Worm (Caenorhabditis elegans) whole organism, L2 larva: ENCODE data around the gene clec-263.

Experiments used
- C34F6.9 ChIP-seq: fragments of 150-350 bp; optimal IDR thresholded peaks from 2 replicates; lab custom pipeline; 2014; ENCODE audit warnings: missing biosample characterization, missing genetic modification characterization
- Y55F3AM.14 ChIP-seq: fragments of 200-800 bp; sonication (Bioruptor generic); optimal IDR thresholded peaks from 2 replicates; lab custom pipeline; 2018; ENCODE audit warnings: mild to moderate bottlenecking, missing genetic modification characterization, missing compliant biosample characterization
- alr-1 ChIP-seq: fragments of 150-350 bp; optimal IDR thresholded peaks from 2 replicates; lab custom pipeline; 2014; ENCODE audit warnings: missing biosample characterization, missing genetic modification characterization
- aly-2 ChIP-seq: fragments of 150-350 bp; optimal IDR thresholded peaks from 2 replicates; lab custom pipeline; 2014; ENCODE audit warnings: missing biosample characterization, missing genetic modification characterization
- ama-1 ChIP-seq: fragments of 150-350 bp; optimal IDR thresholded peaks from 2 replicates; lab custom pipeline; 2018; ENCODE audit warnings: inconsistent platforms
- blmp-1 ChIP-seq: sonication (generic microtip); optimal IDR thresholded peaks from 2 replicates; lab custom pipeline; 2017; ENCODE audit warnings: missing genetic modification characterization, mild to moderate bottlenecking, missing compliant biosample characterization, antibody characterized with exemption, moderate library complexity; ENCODE audit not compliant: insufficient read depth
- ceh-16 ChIP-seq: fragments of 150-350 bp; optimal IDR thresholded peaks from 2 replicates; lab custom pipeline; 2014; ENCODE audit warnings: missing biosample characterization, missing genetic modification characterization
- ceh-82 ChIP-seq: fragments of 150-350 bp; optimal IDR thresholded peaks from 2 replicates; lab custom pipeline; 2014; ENCODE audit warnings: missing biosample characterization, missing genetic modification characterization
- dmd-4 ChIP-seq: sonication (generic microtip); optimal IDR thresholded peaks from 2 replicates; lab custom pipeline; 2017; ENCODE audit warnings: missing biosample characterization, missing genetic modification characterization
- elt-1 ChIP-seq: fragments of 150-350 bp; optimal IDR thresholded peaks from 2 replicates; lab custom pipeline; 2014; ENCODE audit warnings: missing biosample characterization, missing genetic modification characterization
- fos-1 ChIP-seq: fragments of 150-350 bp; optimal IDR thresholded peaks from 2 replicates; lab custom pipeline; 2014; ENCODE audit warnings: missing biosample characterization, missing genetic modification characterization
- gmeb-1 ChIP-seq: fragments of 150-350 bp; optimal IDR thresholded peaks from 2 replicates; lab custom pipeline; 2014; ENCODE audit warnings: missing biosample characterization, missing genetic modification characterization
- lin-11 ChIP-seq: fragments of 150-350 bp; sonication (generic microtip); optimal IDR thresholded peaks from 2 replicates; lab custom pipeline; 2014; ENCODE audit warnings: missing biosample characterization, missing genetic modification characterization, inconsistent platforms, mixed read lengths
- lin-13 ChIP-seq: fragments of 150-350 bp; optimal IDR thresholded peaks from 2 replicates; lab custom pipeline; 2014; ENCODE audit warnings: missing biosample characterization, missing genetic modification reagents, missing genetic modification characterization
- lin-39 ChIP-seq: fragments of 150-350 bp; optimal IDR thresholded peaks from 2 replicates; lab custom pipeline; 2014; ENCODE audit warnings: missing biosample characterization, missing genetic modification reagents, missing genetic modification characterization
- mab-5 ChIP-seq: fragments of 150-350 bp; optimal IDR thresholded peaks from 2 replicates; lab custom pipeline; 2014; ENCODE audit warnings: missing biosample characterization, missing genetic modification characterization
- mbf-1 ChIP-seq: sonication (generic microtip); optimal IDR thresholded peaks from 2 replicates; lab custom pipeline; 2017; ENCODE audit warnings: missing biosample characterization, missing genetic modification characterization
- nhr-10 ChIP-seq: sonication (generic microtip); optimal IDR thresholded peaks from 2 replicates; lab custom pipeline; 2017; ENCODE audit warnings: missing biosample characterization, missing genetic modification characterization
- nhr-12 ChIP-seq: fragments of 150-350 bp; optimal IDR thresholded peaks from 2 replicates; lab custom pipeline; 2014; ENCODE audit warnings: missing biosample characterization, missing genetic modification characterization
- nhr-129 ChIP-seq: fragments of 150-350 bp; optimal IDR thresholded peaks from 2 replicates; lab custom pipeline; 2014; ENCODE audit warnings: missing biosample characterization, missing genetic modification characterization
- nhr-21 ChIP-seq: fragments of 150-350 bp; optimal IDR thresholded peaks from 2 replicates; lab custom pipeline; 2014; ENCODE audit warnings: missing biosample characterization, missing genetic modification characterization
- nhr-23 ChIP-seq: fragments of 150-350 bp; optimal IDR thresholded peaks from 2 replicates; lab custom pipeline; 2014; ENCODE audit warnings: missing biosample characterization, missing genetic modification reagents, missing genetic modification characterization
- nhr-237 ChIP-seq: fragments of 150-350 bp; optimal IDR thresholded peaks from 2 replicates; lab custom pipeline; 2014; ENCODE audit warnings: missing biosample characterization, missing genetic modification characterization
- nhr-25 ChIP-seq: fragments of 150-350 bp; sonication (generic microtip); optimal IDR thresholded peaks from 3 replicates; lab custom pipeline; 2014; ENCODE audit warnings: missing biosample characterization, missing genetic modification characterization
- nhr-6 ChIP-seq: fragments of 150-350 bp; optimal IDR thresholded peaks from 2 replicates; lab custom pipeline; 2014; ENCODE audit warnings: missing biosample characterization, missing genetic modification characterization
- nhr-77 ChIP-seq: fragments of 150-350 bp; optimal IDR thresholded peaks from 2 replicates; lab custom pipeline; 2014; ENCODE audit warnings: missing biosample characterization, missing genetic modification characterization
- peb-1 ChIP-seq: fragments of 150-350 bp; optimal IDR thresholded peaks from 2 replicates; lab custom pipeline; 2014; ENCODE audit warnings: missing biosample characterization, missing genetic modification characterization
- sem-4 ChIP-seq: fragments of 150-350 bp; optimal IDR thresholded peaks from 2 replicates; lab custom pipeline; 2014; ENCODE audit warnings: missing biosample characterization, missing genetic modification reagents, missing genetic modification characterization
- skn-1 ChIP-seq: sonication (generic microtip); optimal IDR thresholded peaks from 2 replicates; lab custom pipeline; 2017; ENCODE audit warnings: missing biosample characterization, missing genetic modification characterization
- sma-9 ChIP-seq, 2 experiments: fragments of 150-350 bp in 1 of 2; sonication (generic microtip) in 1 of 2; optimal IDR thresholded peaks; 2 replicates each; lab custom pipeline; 2014 to 2016; ENCODE audit warnings: missing genetic modification characterization in 2 of 2, mild to moderate bottlenecking in 1 of 2, missing biosample characterization in 1 of 2, missing compliant biosample characterization in 1 of 2, missing genetic modification reagents in 1 of 2, moderate library complexity in 1 of 2
- snpc-4 ChIP-seq: fragments of 150-350 bp; optimal IDR thresholded peaks from 2 replicates; lab custom pipeline; 2014; ENCODE audit warnings: missing biosample characterization, missing genetic modification characterization
- zag-1 ChIP-seq: fragments of 150-350 bp; optimal IDR thresholded peaks from 2 replicates; lab custom pipeline; 2014; ENCODE audit warnings: missing biosample characterization, missing genetic modification characterization
- ztf-1 ChIP-seq: fragments of 200-800 bp; sonication (Bioruptor generic); conservative IDR thresholded peaks from 2 replicates; pipeline ENCODE4 v1.3.6; 2022; ENCODE audit warnings: missing genetic modification characterization, missing compliant biosample characterization
- ztf-4 ChIP-seq: fragments of 150-350 bp; optimal IDR thresholded peaks from 2 replicates; lab custom pipeline; 2014; ENCODE audit warnings: missing biosample characterization, missing genetic modification characterization

The clec-263 gene

ce11 chrV:20534072-20534471 lies 40.3 kb upstream of the clec-263 start, which contains the start of gene famh-161:
famh-161 (minus strand) TSS chrV:20534172.
- no peak for TF ChIP-seq nhr-77 (tag; lab: Kevin White, UChicago)
- TF ChIP-seq snpc-4 = no peak
- no peak for TF ChIP-seq gmeb-1 (tag; lab: Kevin White, UChicago)
- no peak for TF ChIP-seq alr-1 (tag; lab: Kevin White, UChicago)
- no peak for TF ChIP-seq ama-1 (lab: Kevin White, UChicago)
- TF ChIP-seq lin-11 (tag; lab: Kevin White, UChicago) = no peak
- TF ChIP-seq lin-39 (tag; lab: Kevin White, UChicago) = no peak
- TF ChIP-seq mab-5 (tag; lab: Kevin White, UChicago) = no peak

ce11 chrV:20536208-20536607 lies 38.2 kb upstream of the clec-263 start, which contains the start of gene Y38H6C.15:
Y38H6C.15 (minus strand) TSS chrV:20536308.
- TF ChIP-seq sem-4 (tag; lab: Kevin White, UChicago) (no peak), Y55F3AM.14 (GFP tag; lab: Kevin White, UChicago) (no peak), zag-1 (tag; lab: Kevin White, UChicago) (no peak), nhr-21 (no peak), blmp-1 (tag; lab: Kevin White, UChicago) (no peak), C34F6.9 (tag; lab: Kevin White, UChicago) (no peak), sma-9 (GFP tag; optimal IDR thresholded peaks at IDR 0.05; lab: Kevin White, UChicago) (no peak), sma-9 (tag; optimal IDR thresholded peaks at IDR 0.05; lab: Kevin White, UChicago) (no peak), lin-11 (tag; lab: Kevin White, UChicago) (no peak), dmd-4 (tag; lab: Kevin White, UChicago) (no peak), ceh-82 (tag; lab: Kevin White, UChicago) (no peak), nhr-25 (tag; lab: Kevin White, UChicago) (no peak), ceh-16 (tag; lab: Kevin White, UChicago) (no peak), alr-1 (tag; lab: Kevin White, UChicago) (no peak), nhr-12 (no peak), nhr-129 (tag; lab: Kevin White, UChicago) (no peak), peb-1 (tag; lab: Kevin White, UChicago) (no peak), nhr-6 (no peak), nhr-237 (tag; lab: Kevin White, UChicago) (no peak)

- TF ChIP-seq ztf-4 (tag; lab: Kevin White, UChicago) (no peak), mbf-1 (no peak), nhr-77 (tag; lab: Kevin White, UChicago) (no peak), nhr-129 (tag; lab: Kevin White, UChicago) (no peak), sma-9 (GFP tag; optimal IDR thresholded peaks at IDR 0.05; lab: Kevin White, UChicago) (no peak), sma-9 (tag; optimal IDR thresholded peaks at IDR 0.05; lab: Kevin White, UChicago) (no peak), snpc-4 (no peak), sem-4 (tag; lab: Kevin White, UChicago) (no peak), nhr-25 (tag; lab: Kevin White, UChicago) (no peak)
These were observed 35.4 kb upstream of the clec-263 start, which contains the start of gene Y38H6C.16 for ce11 chrV:20539055-20539454. Y38H6C.16 (minus strand) TSS chrV:20539347.

ce11 chrV:20544092-20544491 lies 30.3 kb upstream of the clec-263 start, which contains the start of gene slc-36.3:
slc-36.3 (minus strand) TSS chrV:20544192.
- TF ChIP-seq nhr-10 (tag; lab: Kevin White, UChicago) (no peak), peb-1 (tag; lab: Kevin White, UChicago) (no peak), fos-1 (no peak), ztf-4 (tag; lab: Kevin White, UChicago) (no peak), mbf-1 (no peak), lin-39 (tag; lab: Kevin White, UChicago) (no peak), ceh-16 (tag; lab: Kevin White, UChicago) (no peak), aly-2 (tag; lab: Kevin White, UChicago) (no peak), nhr-23 (tag; lab: Kevin White, UChicago) (no peak), blmp-1 (tag; lab: Kevin White, UChicago) (no peak), lin-13 (GFP tag; lab: Kevin White, UChicago) (no peak), ztf-1 (GFP tag; lab: Robert Waterston, UW) (no peak), nhr-77 (tag; lab: Kevin White, UChicago) (no peak), elt-1 (tag; lab: Kevin White, UChicago) (no peak), skn-1 (tag; lab: Kevin White, UChicago) (no peak), lin-11 (tag; lab: Kevin White, UChicago) (no peak)
